Fruit fly (Drosophila melanogaster): Measurements from ENCODE around the gene Esp.

Esp gene

DNA sequence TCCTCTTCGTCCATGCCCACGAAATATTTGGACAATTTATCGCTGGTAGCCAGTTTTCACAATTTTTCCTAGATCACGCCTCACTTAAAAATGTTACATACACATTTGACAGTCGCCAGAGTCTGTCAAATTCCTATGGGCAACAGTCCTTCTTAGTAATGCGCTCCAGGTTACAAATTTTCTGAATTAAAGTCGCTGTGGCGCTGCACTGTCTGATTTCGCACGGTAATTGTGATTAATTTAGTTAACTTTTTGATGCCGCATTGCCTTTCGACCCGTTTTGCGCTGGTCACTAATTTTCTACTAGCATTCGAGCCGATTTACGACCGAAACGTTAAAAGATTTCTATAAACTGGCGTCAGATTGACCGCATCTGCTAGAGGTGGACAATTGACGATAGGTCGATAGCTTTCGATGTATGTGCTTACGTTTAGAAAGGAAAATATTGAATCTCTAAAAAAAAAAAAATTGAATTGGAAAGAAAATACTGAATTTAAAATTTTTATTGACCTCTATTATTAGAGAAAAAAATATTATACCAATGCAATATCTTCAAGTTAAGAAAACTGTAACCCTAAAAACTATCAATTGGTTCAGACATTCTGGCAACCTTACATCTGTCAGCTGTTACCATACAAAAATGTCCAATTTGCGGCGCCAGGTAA is 28.0 kb upstream of the Esp start, which contains the start of the genes lili and CG34150 (continued):
- TF ChIP-seq CG31388 (GFP tag; optimal IDR thresholded peaks at IDR 0.05), result peak; percentile 77
- TF ChIP-seq pho (GFP tag; optimal IDR thresholded peaks at IDR 0.05), result peak; percentile 79
- peak; percentile 33 for TF ChIP-seq nom (GFP tag; optimal IDR thresholded peaks at IDR 0.05)
- peak; percentile 75 for TF ChIP-seq grau (tag; optimal IDR thresholded peaks at IDR 0.05)
- TF ChIP-seq nerfin-1 (tag; optimal IDR thresholded peaks at IDR 0.05), result peak; percentile 97
- TF ChIP-seq vvl (GFP tag; IDR thresholded peaks at IDR 0.05), result peak; percentile 85
- TF ChIP-seq vfl (GFP tag; optimal IDR thresholded peaks at IDR 0.05), result peak; percentile 73
- no peak for TF ChIP-seq cad (GFP tag; optimal IDR thresholded peaks at IDR 0.05)
- no peak for TF ChIP-seq sc (optimal IDR thresholded peaks at IDR 0.05)
- TF ChIP-seq sc (GFP tag; optimal IDR thresholded peaks at IDR 0.05), result peak; percentile 36
- 0 out of 3 replicates have a peak, but pooled peaks have one; percentile 31 for TF ChIP-seq CG3726 (GFP tag; IDR thresholded peaks at IDR 0.05)
- no peak for TF ChIP-seq CG6813 (GFP tag; optimal IDR thresholded peaks at IDR 0.05)
- TF ChIP-seq CG10462 (GFP tag; optimal IDR thresholded peaks at IDR 0.05), result peak; percentile 71
- no peak; the same call in 2 of the 3 replicates for TF ChIP-seq zen2 (GFP tag; IDR thresholded peaks at IDR 0.05; ENCODE audit: partially characterized antibody)
- peak; percentile 84 for TF ChIP-seq Scr (GFP tag; IDR thresholded peaks at IDR 0.05; ENCODE audit: partially characterized antibody)
- no peak for TF ChIP-seq Elba2 (GFP tag; optimal IDR thresholded peaks at IDR 0.05)
- TF ChIP-seq otp (GFP tag; IDR thresholded peaks at IDR 0.05), result no peak
- TF ChIP-seq sisA (GFP tag; IDR thresholded peaks at IDR 0.05), result peak; percentile 62
- no peak for TF ChIP-seq CG10321 (GFP tag; IDR thresholded peaks at IDR 0.05)
- TF ChIP-seq psq (GFP tag; optimal IDR thresholded peaks at IDR 0.05), result peak; percentile 57
- peak; percentile 96 for TF ChIP-seq Med (GFP tag)
- TF ChIP-seq CG8765 (GFP tag; IDR thresholded peaks at IDR 0.05), result no peak
- TF ChIP-seq CG11696 (GFP tag; IDR thresholded peaks at IDR 0.05), result no peak
- TF ChIP-seq run (tag; optimal IDR thresholded peaks at IDR 0.05), result no peak
- TF ChIP-seq Camta (GFP tag; optimal IDR thresholded peaks at IDR 0.05), result peak; percentile 67
- TF ChIP-seq CG7372 (GFP tag; IDR thresholded peaks at IDR 0.05), result peak; percentile 72; the same call in 1 of the 2 replicates
- peak; percentile 33 for TF ChIP-seq jumu (GFP tag; optimal IDR thresholded peaks at IDR 0.05)
- peak; percentile 53 for TF ChIP-seq CG18011 (GFP tag; optimal IDR thresholded peaks at IDR 0.05)
- TF ChIP-seq Lhr (GFP tag; optimal IDR thresholded peaks at IDR 0.05), result peak; percentile 58
- TF ChIP-seq Doc2 (GFP tag; IDR thresholded peaks at IDR 0.05), result no peak
- TF ChIP-seq Atf6 (GFP tag; IDR thresholded peaks at IDR 0.05), result peak; percentile 80; the same call in 1 of the 2 replicates

- TF ChIP-seq psq (GFP tag; optimal IDR thresholded peaks at IDR 0.05) (no peak), CrebB (tag; optimal IDR thresholded peaks at IDR 0.05) (no peak), CG7963 (GFP tag; IDR thresholded peaks at IDR 0.05; ENCODE audit: partially characterized antibody) (peak; percentile 81), bbx (GFP tag; IDR thresholded peaks at IDR 0.05; ENCODE audit: partially characterized antibody) (peak; percentile 77), Asciz (GFP tag; optimal IDR thresholded peaks at IDR 0.05) (no peak), wek (GFP tag; optimal IDR thresholded peaks at IDR 0.05) (no peak), NFAT (GFP tag; IDR thresholded peaks at IDR 0.05) (no peak), chm (GFP tag; IDR thresholded peaks at IDR 0.05) (no peak), sisA (GFP tag; IDR thresholded peaks at IDR 0.05) (0 out of 2 replicates have a peak, but pooled peaks have one; percentile 12), Pdp1 (GFP tag; optimal IDR thresholded peaks at IDR 0.05) (no peak), Lpt (GFP tag; optimal IDR thresholded peaks at IDR 0.05) (no peak), E2f2 (GFP tag; IDR thresholded peaks at IDR 0.05) (no peak), bcd (GFP tag; optimal IDR thresholded peaks at IDR 0.05) (peak; percentile 23), row (GFP tag; IDR thresholded peaks at IDR 0.05) (peak; percentile 83), CG15696 (tag; optimal IDR thresholded peaks at IDR 0.05) (peak; percentile 43), sug (tag; optimal IDR thresholded peaks at IDR 0.05) (no peak), CG14860 (GFP tag; IDR thresholded peaks at IDR 0.05; ENCODE audit: partially characterized antibody) (peak; percentile 92), Gsc (GFP tag; IDR thresholded peaks at IDR 0.05) (no peak), MBD-R2 (GFP tag; IDR thresholded peaks at IDR 0.05) (peak; percentile 8; the same call in 1 of the 2 replicates), amos (GFP tag; IDR thresholded peaks at IDR 0.05; ENCODE audit: partially characterized antibody) (peak; percentile 76)
These were observed 24.5 kb upstream of the Esp start, which contains the start of the genes CG5808 and Saf-B for dm6 chr3R:24816993-24817854. TSS of gene CG5808 (minus strand) at chr3R:24817007. TSS of gene Saf-B (plus strand) at chr3R:24817464.
